Fruit fly (Drosophila melanogaster) whole organism, embryonic: ENCODE data around the gene CG17855.

Experiments
- ATbp ChIP-seq: fragments of 200-800 bp; sonication (Bioruptor generic); optimal IDR thresholded peaks from 2 replicates; lab custom pipeline; 2017; ENCODE audit warnings: missing biosample characterization, mild to moderate bottlenecking, missing genetic modification characterization, missing genetic modification reagents
- Awh ChIP-seq: fragments of 200-800 bp; sonication (Bioruptor generic); IDR thresholded peaks from 2 replicates; pipeline ENCODE4, ENCODE4 v1.3.6; 2022; ENCODE audit warnings: missing biosample characterization, missing genetic modification characterization
- Blimp-1 ChIP-seq: fragments of 200-800 bp; sonication (Bioruptor generic); optimal IDR thresholded peaks from 3 replicates; lab custom pipeline; 2018; ENCODE audit warnings: missing biosample characterization, missing genetic modification characterization, mild to moderate bottlenecking, moderate library complexity, missing genetic modification reagents
- CG10654 ChIP-seq: fragments of 200-800 bp; sonication (Bioruptor generic); optimal IDR thresholded peaks from 2 replicates; lab custom pipeline; 2016; ENCODE audit warnings: missing biosample characterization, missing genetic modification characterization
- CG12236 ChIP-seq: fragments of 200-800 bp; sonication (Bioruptor generic); optimal IDR thresholded peaks from 2 replicates; lab custom pipeline; 2016; ENCODE audit warnings: missing biosample characterization, missing genetic modification characterization
- CG15601 ChIP-seq: fragments of 200-800 bp; sonication (Bioruptor generic); optimal IDR thresholded peaks from 3 replicates; lab custom pipeline; 2019; ENCODE audit warnings: missing biosample characterization, mild to moderate bottlenecking, missing genetic modification characterization, moderate library complexity
- CG1602 ChIP-seq: fragments of 200-800 bp; sonication (Bioruptor generic); optimal IDR thresholded peaks from 3 replicates; lab custom pipeline; 2016; ENCODE audit warnings: missing biosample characterization, missing genetic modification characterization
- CG1603 ChIP-seq: fragments of 200-800 bp; sonication (Bioruptor generic); optimal IDR thresholded peaks from 2 replicates; lab custom pipeline; 2019; ENCODE audit warnings: missing biosample characterization, mild to moderate bottlenecking, missing genetic modification characterization, moderate library complexity
- CG16815 ChIP-seq: fragments of 200-800 bp; sonication (Bioruptor generic); optimal IDR thresholded peaks from 3 replicates; lab custom pipeline; 2017; ENCODE audit warnings: missing biosample characterization, mild to moderate bottlenecking, missing genetic modification characterization
- CG17612 ChIP-seq: fragments of 200-800 bp; sonication (Bioruptor generic); IDR thresholded peaks from 2 replicates; pipeline ENCODE4 v1.3.6; 2022; ENCODE audit warnings: missing biosample characterization, missing genetic modification characterization
- CG4360 ChIP-seq: fragments of 200-800 bp; sonication (Bioruptor generic); IDR thresholded peaks from 2 replicates; pipeline ENCODE4 v1.3.6; 2022; ENCODE audit warnings: missing biosample characterization, missing genetic modification characterization
- CG4404 ChIP-seq: fragments of 200-800 bp; sonication (Bioruptor generic); IDR thresholded peaks from 2 replicates; pipeline ENCODE4 v1.3.6; 2022; ENCODE audit warnings: missing biosample characterization, missing genetic modification characterization
- CG5180 ChIP-seq: fragments of 200-800 bp; sonication (Bioruptor generic); optimal IDR thresholded peaks from 3 replicates; lab custom pipeline; 2017; ENCODE audit warnings: missing biosample characterization, missing genetic modification characterization, mild to moderate bottlenecking, moderate library complexity, missing genetic modification reagents
- CG5953 ChIP-seq: fragments of 200-800 bp; sonication (Bioruptor generic); IDR thresholded peaks from 2 replicates; pipeline ENCODE4 v1.3.6; 2022; ENCODE audit warnings: missing biosample characterization, missing genetic modification characterization
- CG7839 ChIP-seq: fragments of 200-800 bp; sonication (Bioruptor generic); optimal IDR thresholded peaks from 3 replicates; lab custom pipeline; 2018; ENCODE audit warnings: missing biosample characterization, mild to moderate bottlenecking, missing genetic modification characterization, moderate library complexity
- CG8359 ChIP-seq: fragments of 200-800 bp; sonication (Bioruptor generic); optimal IDR thresholded peaks from 2 replicates; lab custom pipeline; 2017; ENCODE audit warnings: missing biosample characterization, mild to moderate bottlenecking, missing genetic modification characterization, borderline replicate concordance
- CG8388 ChIP-seq: fragments of 200-800 bp; sonication (Bioruptor generic); optimal IDR thresholded peaks from 2 replicates; lab custom pipeline; 2019; ENCODE audit warnings: missing biosample characterization, mild to moderate bottlenecking, missing genetic modification characterization, moderate library complexity
- Gug ChIP-seq: fragments of 200-800 bp; sonication (Bioruptor generic); IDR thresholded peaks from 4 replicates; pipeline ENCODE4 v1.3.6; 2022; ENCODE audit warnings: missing biosample characterization, missing genetic modification characterization
- H15 ChIP-seq: fragments of 200-800 bp; sonication (Bioruptor generic); IDR thresholded peaks from 3 replicates; pipeline ENCODE4 v1.3.6; 2022; ENCODE audit warnings: missing biosample characterization, missing genetic modification characterization
- HLH4C ChIP-seq: fragments of 200-800 bp; sonication (Bioruptor generic); IDR thresholded peaks from 3 replicates; pipeline ENCODE4 v1.3.6; 2022; ENCODE audit warnings: missing biosample characterization, missing genetic modification characterization; ENCODE audit not compliant: partially characterized antibody
- Hr51 ChIP-seq, 2 experiments: fragments of 200-800 bp; sonication (Bioruptor generic); optimal IDR thresholded peaks; 2 replicates in 1 of 2; 3 replicates in 1 of 2; lab custom pipeline; 2016 to 2018; ENCODE audit warnings: missing biosample characterization in 2 of 2, missing genetic modification characterization in 2 of 2, mild to moderate bottlenecking in 1 of 2, moderate library complexity in 1 of 2
- Hr78 ChIP-seq, 2 experiments: fragments of 200-800 bp in 1 of 2; fragments of >200 bp in 1 of 2; sonication (Bioruptor generic) in 1 of 2; optimal IDR thresholded peaks; 2 replicates each; lab custom pipeline; 2017 to 2019; ENCODE audit warnings: missing biosample characterization in 2 of 2, missing genetic modification characterization in 2 of 2, mild to moderate bottlenecking in 1 of 2, moderate library complexity in 1 of 2
- Jarid2 ChIP-seq: fragments of 200-800 bp; sonication (Bioruptor generic); optimal IDR thresholded peaks from 3 replicates; lab custom pipeline; 2017; ENCODE audit warnings: mild to moderate bottlenecking, missing biosample characterization, missing genetic modification reagents, missing genetic modification characterization
- MTF-1 ChIP-seq: fragments of 200-800 bp; sonication (Bioruptor generic); optimal IDR thresholded peaks from 2 replicates; lab custom pipeline; 2018; ENCODE audit warnings: missing biosample characterization, mild to moderate bottlenecking, missing genetic modification characterization, borderline replicate concordance
- Rfx ChIP-seq: fragments of 200-800 bp; sonication (Bioruptor generic); IDR thresholded peaks from 2 replicates; pipeline ENCODE4 v1.3.6; 2022; ENCODE audit warnings: missing biosample characterization, missing genetic modification characterization
- Scr ChIP-seq: fragments of 200-800 bp; sonication (Bioruptor generic); IDR thresholded peaks from 2 replicates; pipeline ENCODE4 v1.3.6; 2022; ENCODE audit warnings: missing biosample characterization, missing genetic modification characterization; ENCODE audit not compliant: partially characterized antibody
- TFAM ChIP-seq: fragments of 200-800 bp; sonication (Bioruptor generic); optimal IDR thresholded peaks from 2 replicates; lab custom pipeline; 2017; ENCODE audit warnings: missing biosample characterization, missing genetic modification characterization, inconsistent platforms
- br ChIP-seq: fragments of >200 bp; optimal IDR thresholded peaks from 2 replicates; lab custom pipeline; 2017
- cg ChIP-seq: fragments of 200-800 bp; sonication (Bioruptor generic); optimal IDR thresholded peaks from 3 replicates; lab custom pipeline; 2019; ENCODE audit warnings: missing biosample characterization, mild to moderate bottlenecking, missing genetic modification characterization, moderate library complexity
- chif ChIP-seq, 2 experiments: fragments of 200-800 bp; sonication (Bioruptor generic); optimal IDR thresholded peaks; 3 replicates each; lab custom pipeline; 2016; ENCODE audit warnings: missing biosample characterization in 2 of 2, missing genetic modification characterization in 2 of 2
- chinmo ChIP-seq: fragments of 200-800 bp; sonication (Bioruptor generic); IDR thresholded peaks from 4 replicates; pipeline ENCODE4 v1.3.6; 2022; ENCODE audit warnings: missing biosample characterization, missing genetic modification characterization; ENCODE audit not compliant: partially characterized antibody
- crol ChIP-seq: fragments of 200-800 bp; sonication (Bioruptor generic); IDR thresholded peaks from 2 replicates; pipeline ENCODE4 v1.3.6; 2022; ENCODE audit warnings: missing biosample characterization, missing genetic modification characterization
- cwo ChIP-seq: fragments of 200-800 bp; sonication (Bioruptor generic); optimal IDR thresholded peaks from 3 replicates; lab custom pipeline; 2017; ENCODE audit warnings: missing biosample characterization, missing genetic modification characterization, mild to moderate bottlenecking, moderate library complexity, missing genetic modification reagents
- dmrt99B ChIP-seq: fragments of 200-800 bp; sonication (Bioruptor generic); optimal IDR thresholded peaks from 2 replicates; lab custom pipeline; 2018; ENCODE audit warnings: missing biosample characterization, mild to moderate bottlenecking, missing genetic modification characterization, moderate library complexity
- dysf ChIP-seq: fragments of 200-800 bp; sonication (Bioruptor generic); IDR thresholded peaks from 3 replicates; pipeline ENCODE4 v1.3.6; 2022; ENCODE audit warnings: missing biosample characterization, missing genetic modification characterization
- ems ChIP-seq: fragments of 200-800 bp; sonication (Bioruptor generic); optimal IDR thresholded peaks from 3 replicates; lab custom pipeline; 2016; ENCODE audit warnings: missing biosample characterization, missing genetic modification characterization
- gce ChIP-seq: fragments of 200-800 bp; sonication (Bioruptor generic); IDR thresholded peaks from 3 replicates; pipeline ENCODE4 v1.3.6; 2022; ENCODE audit warnings: missing biosample characterization, missing genetic modification characterization
- gsb-n ChIP-seq: fragments of 200-800 bp; sonication (Bioruptor generic); optimal IDR thresholded peaks from 3 replicates; lab custom pipeline; 2018; ENCODE audit warnings: missing biosample characterization, mild to moderate bottlenecking, missing genetic modification characterization
- kah ChIP-seq: fragments of 200-800 bp; sonication (Bioruptor generic); optimal IDR thresholded peaks from 2 replicates; lab custom pipeline; 2018; ENCODE audit warnings: missing biosample characterization, mild to moderate bottlenecking, missing genetic modification characterization
- lbe ChIP-seq: fragments of 200-800 bp; sonication (Bioruptor generic); optimal IDR thresholded peaks from 2 replicates; lab custom pipeline; 2016; ENCODE audit warnings: missing biosample characterization, mild to moderate bottlenecking, missing genetic modification characterization
- lov ChIP-seq, 2 experiments: fragments of 200-800 bp in 1 of 2; fragments of >200 bp in 1 of 2; sonication (Bioruptor generic) in 1 of 2; IDR thresholded peaks in 1 of 2; optimal IDR thresholded peaks in 1 of 2; 2 replicates in 1 of 2; 3 replicates in 1 of 2; pipeline versions ENCODE4 v1.3.6 to Lab custom; 2017 to 2022; ENCODE audit warnings: missing biosample characterization in 1 of 2, missing genetic modification characterization in 1 of 2
- odd ChIP-seq: fragments of 200-800 bp; sonication (Bioruptor generic); optimal IDR thresholded peaks from 2 replicates; lab custom pipeline; 2017; ENCODE audit warnings: missing biosample characterization, mild to moderate bottlenecking, missing genetic modification characterization
- schlank ChIP-seq: fragments of 200-800 bp; sonication (Bioruptor generic); optimal IDR thresholded peaks from 2 replicates; lab custom pipeline; 2018; ENCODE audit warnings: missing biosample characterization, mild to moderate bottlenecking, missing genetic modification characterization
- sim ChIP-seq: fragments of 200-800 bp; sonication (Bioruptor generic); IDR thresholded peaks from 2 replicates; pipeline ENCODE4 v1.3.6; 2022; ENCODE audit warnings: missing biosample characterization, missing genetic modification characterization
- vvl ChIP-seq: fragments of 200-800 bp; sonication (Bioruptor generic); IDR thresholded peaks from 2 replicates; pipeline ENCODE4 v1.3.6; 2022; ENCODE audit warnings: missing biosample characterization, missing genetic modification characterization
- zfh1 ChIP-seq: fragments of 200-800 bp; sonication (Bioruptor generic); IDR thresholded peaks from 3 replicates; pipeline ENCODE4 v1.3.6; 2022; ENCODE audit warnings: missing biosample characterization, missing genetic modification characterization

Gene CG17855

DNA sequence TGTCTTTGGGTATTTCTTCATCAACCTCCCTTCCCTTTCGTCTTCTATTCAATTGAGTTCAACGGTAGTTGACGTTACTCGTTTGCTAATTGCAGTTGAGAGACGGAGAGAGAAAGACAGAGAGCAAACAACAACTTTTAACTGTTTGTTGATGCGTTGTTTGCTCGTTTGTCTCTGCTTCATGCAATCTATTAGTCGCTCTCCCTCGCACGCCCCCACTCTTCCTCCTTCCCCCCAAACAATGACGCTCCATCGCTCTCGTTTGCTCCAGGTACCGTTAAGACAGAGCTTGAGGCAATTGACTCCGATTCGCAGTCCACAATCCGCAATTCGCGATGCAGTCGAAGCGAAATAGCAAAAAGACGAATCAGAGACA lies 43.0 kb upstream of the CG17855 start (continued):
- no peak for TF ChIP-seq Hr78 (GFP tag; optimal IDR thresholded peaks at IDR 0.05; lab: Kevin White, UChicago)
- no peak for TF ChIP-seq lbe
- TF ChIP-seq CG17612 (GFP tag; lab: Robert Waterston, UW), result no peak
- 0 out of 2 replicates have a peak, but pooled peaks have one; percentile 27 for TF ChIP-seq Awh (GFP tag; lab: Robert Waterston, UW)
- TF ChIP-seq dysf (GFP tag; lab: Robert Waterston, UW), result 0 out of 3 replicates have a peak, but pooled peaks have one; percentile 15
- no peak for TF ChIP-seq lov (optimal IDR thresholded peaks at IDR 0.05; lab: Kevin White, UChicago)
- TF ChIP-seq lov (GFP tag; IDR thresholded peaks at IDR 0.05; lab: Robert Waterston, UW), result no peak
- peak; percentile 45; the same call in 1 of the 3 replicates for TF ChIP-seq zfh1 (GFP tag; lab: Robert Waterston, UW)
- no peak for TF ChIP-seq CG7839 (tag; lab: Kevin White, UChicago)
- TF ChIP-seq TFAM (GFP tag; lab: Kevin White, UChicago), result no peak
- TF ChIP-seq kah (GFP tag; lab: Kevin White, UChicago), result no peak
- peak; percentile 55; the same call in 1 of the 2 replicates for TF ChIP-seq CG4360 (GFP tag; lab: Robert Waterston, UW)
- TF ChIP-seq crol (GFP tag; lab: Robert Waterston, UW), result peak; percentile 73; the same call in 1 of the 2 replicates
- TF ChIP-seq Jarid2 (GFP tag; lab: Kevin White, UChicago), result peak; percentile 11
- TF ChIP-seq Rfx, result 0 out of 2 replicates have a peak, but pooled peaks have one; percentile 20
- no peak for TF ChIP-seq CG5180 (GFP tag; lab: Kevin White, UChicago)
- TF ChIP-seq gce (GFP tag; lab: Robert Waterston, UW), result 0 out of 3 replicates have a peak, but pooled peaks have one; percentile 9
- no peak for TF ChIP-seq H15 (GFP tag; lab: Robert Waterston, UW)
- TF ChIP-seq CG8359 (GFP tag; lab: Kevin White, UChicago), result peak; percentile 29
- peak; percentile 30; the same call in 1 of the 2 replicates for TF ChIP-seq vvl
- peak; percentile 42 for TF ChIP-seq ATbp (GFP tag; lab: Kevin White, UChicago)
- no peak for TF ChIP-seq CG5953 (GFP tag; lab: Robert Waterston, UW)
- no peak for TF ChIP-seq HLH4C (GFP tag; lab: Robert Waterston, UW)
- TF ChIP-seq odd (GFP tag; lab: Kevin White, UChicago), result no peak
- no peak for TF ChIP-seq CG1602 (GFP tag; lab: Kevin White, UChicago)
- peak; percentile 12 for TF ChIP-seq CG1603 (tag; lab: Kevin White, UChicago)
- TF ChIP-seq sim, result 0 out of 2 replicates have a peak, but pooled peaks have one; percentile 39
- TF ChIP-seq, all 482 proteins: peak for 37

DNA sequence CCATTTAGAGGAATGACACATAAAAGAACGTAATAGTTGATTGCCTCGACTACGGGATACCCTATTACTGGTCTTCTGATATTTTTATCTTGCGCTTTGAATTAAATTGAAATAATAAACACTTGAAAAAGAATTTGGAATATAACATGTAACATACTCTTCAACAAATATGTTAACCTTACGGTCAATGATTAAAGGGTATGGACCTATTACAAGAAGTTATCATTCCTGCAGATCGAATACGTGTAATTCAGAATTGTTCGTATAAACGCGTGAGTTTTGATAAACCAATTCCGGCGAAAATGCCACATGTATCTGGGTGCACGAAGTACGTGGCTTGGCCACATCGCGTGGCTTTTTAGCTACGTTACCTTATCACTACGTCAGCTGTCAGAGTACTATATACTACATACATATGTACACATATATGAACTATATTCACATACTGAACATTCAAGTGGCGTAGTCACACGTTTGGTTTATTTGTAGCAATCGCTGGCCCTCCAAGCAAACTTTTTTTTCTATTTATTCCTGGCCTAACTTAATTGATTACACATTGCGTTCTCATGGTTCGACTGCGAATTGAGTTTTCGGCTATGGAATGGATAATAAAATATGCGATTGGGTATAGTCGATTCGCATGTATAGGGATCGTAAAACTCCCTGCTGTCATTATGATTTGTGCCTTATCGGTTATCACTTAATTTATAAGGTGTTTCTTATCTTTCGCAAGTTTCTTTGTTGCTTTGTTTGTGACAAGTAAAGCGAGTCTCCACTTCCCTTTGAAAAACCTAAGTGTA lies 41.9 kb upstream of the CG17855 start:
- no peak for TF ChIP-seq CG12236
- TF ChIP-seq Gug, result peak; percentile 42; the same call in 1 of the 4 replicates
- no peak for TF ChIP-seq Scr
- no peak for TF ChIP-seq MTF-1 (GFP tag; lab: Kevin White, UChicago)
- TF ChIP-seq br (lab: Kevin White, UChicago), result no peak
- peak; percentile 64 for TF ChIP-seq CG10654 (GFP tag; lab: Kevin White, UChicago)
- TF ChIP-seq CG8388 (GFP tag; lab: Kevin White, UChicago), result peak; percentile 29
- TF ChIP-seq gsb-n (tag; lab: Kevin White, UChicago), result no peak
- peak; percentile 47 for TF ChIP-seq CG4404 (GFP tag; lab: Robert Waterston, UW)
- no peak for TF ChIP-seq CG16815
- TF ChIP-seq Blimp-1 (GFP tag; lab: Kevin White, UChicago), result peak; percentile 68
- peak; percentile 38 for TF ChIP-seq ems (GFP tag; lab: Kevin White, UChicago)
- TF ChIP-seq cg (GFP tag; lab: Kevin White, UChicago), result no peak
- peak; percentile 69 for TF ChIP-seq Awh (GFP tag; lab: Robert Waterston, UW)
- TF ChIP-seq Hr51 (GFP tag; optimal IDR thresholded peaks at IDR 0.05; lab: Kevin White, UChicago), result peak; percentile 43 to 76
- TF ChIP-seq chinmo (GFP tag; lab: Robert Waterston, UW), result 0 out of 4 replicates have a peak, but pooled peaks have one; percentile 43
- TF ChIP-seq CG15601 (tag; lab: Kevin White, UChicago), result no peak
- TF ChIP-seq chif (GFP tag; optimal IDR thresholded peaks at IDR 0.05; lab: Kevin White, UChicago), result peak; percentile 30 to 68
- TF ChIP-seq cwo, result peak; percentile 88
- TF ChIP-seq dmrt99B, result peak; percentile 74
- no peak for TF ChIP-seq schlank (tag; lab: Kevin White, UChicago)
